Worm (Caenorhabditis elegans) whole organism, L2 larva: ENCODE results near the gene Y32H12A.7.
A peak's percentile ranks its signal among the peaks of the same experiment; 100 is the strongest.

ENCODE experiments used
- F13H6.1 ChIP-seq: sonication (generic microtip); optimal IDR thresholded peaks from 2 replicates; lab custom pipeline; 2016; ENCODE audit warnings: missing genetic modification characterization, missing compliant biosample characterization
- ZK546.5 ChIP-seq: sonication (generic microtip); optimal IDR thresholded peaks from 2 replicates; lab custom pipeline; 2017; ENCODE audit warnings: missing biosample characterization, missing genetic modification characterization
- crh-2 ChIP-seq: sonication (generic microtip); optimal IDR thresholded peaks from 2 replicates; lab custom pipeline; 2017; ENCODE audit warnings: missing biosample characterization, missing genetic modification characterization
- lin-11 ChIP-seq: fragments of 150-350 bp; sonication (generic microtip); optimal IDR thresholded peaks from 2 replicates; lab custom pipeline; 2014; ENCODE audit warnings: missing biosample characterization, missing genetic modification characterization, inconsistent platforms, mixed read lengths
- lin-13 ChIP-seq: fragments of 150-350 bp; optimal IDR thresholded peaks from 2 replicates; lab custom pipeline; 2014; ENCODE audit warnings: missing biosample characterization, missing genetic modification reagents, missing genetic modification characterization
- nhr-23 ChIP-seq: fragments of 150-350 bp; optimal IDR thresholded peaks from 2 replicates; lab custom pipeline; 2014; ENCODE audit warnings: missing biosample characterization, missing genetic modification reagents, missing genetic modification characterization
- nhr-237 ChIP-seq: fragments of 150-350 bp; optimal IDR thresholded peaks from 2 replicates; lab custom pipeline; 2014; ENCODE audit warnings: missing biosample characterization, missing genetic modification characterization
- unc-55 ChIP-seq: fragments of 150-350 bp; sonication (generic microtip); optimal IDR thresholded peaks from 3 replicates; lab custom pipeline; 2014; ENCODE audit warnings: missing biosample characterization, missing genetic modification reagents, missing genetic modification characterization
- unc-62 ChIP-seq: fragments of 150-350 bp; optimal IDR thresholded peaks from 2 replicates; lab custom pipeline; 2014; ENCODE audit warnings: missing biosample characterization, missing genetic modification reagents, missing genetic modification characterization

ce11 chrIII:5340530-5340929 lies 44.7 kb downstream of the Y32H12A.7 start:
- TF ChIP-seq lin-13 (no peak), nhr-23 (tag; lab: Kevin White, UChicago) (no peak), unc-55 (peak; percentile 37), F13H6.1 (tag; lab: Kevin White, UChicago) (no peak), unc-62 (GFP tag; lab: Kevin White, UChicago) (no peak), lin-11 (tag; lab: Kevin White, UChicago) (no peak), ZK546.5 (no peak), crh-2 (tag; lab: Kevin White, UChicago) (no peak), nhr-237 (tag; lab: Kevin White, UChicago) (no peak)
